Worm (Caenorhabditis elegans) whole organism, L4 larva: Measurements from ENCODE around the gene unc-49.

Experiments used
- F10B5.3 ChIP-seq: sonication (generic microtip); optimal IDR thresholded peaks from 2 replicates; lab custom pipeline; 2016; ENCODE audit warnings: mild to moderate bottlenecking, missing genetic modification characterization, missing compliant biosample characterization
- T26A8.4 ChIP-seq: fragments of 200-800 bp; sonication (Bioruptor generic); IDR thresholded peaks from 2 replicates; pipeline ENCODE4 v1.3.6; 2022; ENCODE audit warnings: missing genetic modification characterization, missing compliant biosample characterization
- Y5F2A.4 ChIP-seq: fragments of 200-800 bp; sonication (Bioruptor generic); optimal IDR thresholded peaks from 2 replicates; lab custom pipeline; 2018; ENCODE audit warnings: mild to moderate bottlenecking, missing genetic modification characterization, missing compliant biosample characterization
- Y75B8A.6 ChIP-seq: fragments of 200-800 bp; sonication (Bioruptor generic); IDR thresholded peaks from 2 replicates; pipeline ENCODE4 v1.3.6; 2022; ENCODE audit warnings: missing genetic modification reagents, missing genetic modification characterization, missing compliant biosample characterization
- aha-1 ChIP-seq: fragments of 150-350 bp; peaks from one replicate; lab custom pipeline; 2014; ENCODE audit warnings: missing biosample characterization, missing genetic modification characterization
- ama-1 ChIP-seq: fragments of 150-350 bp; optimal IDR thresholded peaks from 2 replicates; lab custom pipeline; 2014; ENCODE audit warnings: inconsistent platforms, mixed read lengths
- arid-1 ChIP-seq: fragments of 200-800 bp; sonication (Bioruptor generic); conservative IDR thresholded peaks from 2 replicates; pipeline ENCODE4 v1.3.6; 2022; ENCODE audit warnings: missing genetic modification reagents, missing genetic modification characterization, missing compliant biosample characterization
- ceh-20 ChIP-seq: fragments of 200-800 bp; sonication (Bioruptor generic); IDR thresholded peaks from 2 replicates; pipeline ENCODE4 v1.3.6; 2022; ENCODE audit warnings: missing genetic modification reagents, missing genetic modification characterization, missing compliant biosample characterization
- ceh-62 ChIP-seq: sonication (generic microtip); optimal IDR thresholded peaks from 2 replicates; lab custom pipeline; 2017; ENCODE audit warnings: missing biosample characterization, missing genetic modification characterization
- ceh-82 ChIP-seq: sonication (generic microtip); optimal IDR thresholded peaks from 2 replicates; lab custom pipeline; 2017; ENCODE audit warnings: missing biosample characterization, missing genetic modification characterization
- ctbp-1 ChIP-seq: fragments of 200-800 bp; sonication (Bioruptor generic); IDR thresholded peaks from 2 replicates; pipeline ENCODE4 v1.3.6; 2022; ENCODE audit warnings: missing genetic modification reagents, missing genetic modification characterization, missing compliant biosample characterization
- daf-16 ChIP-seq, 3 experiments: sonication (generic microtip); optimal IDR thresholded peaks; 2 replicates each; lab custom pipeline; 2016 to 2017; ENCODE audit warnings: missing genetic modification characterization in 3 of 3, missing genetic modification reagents in 3 of 3, mild to moderate bottlenecking in 2 of 3, missing compliant biosample characterization in 2 of 3, missing biosample characterization in 1 of 3, moderate library complexity in 1 of 3
- duxl-1 ChIP-seq: sonication (generic microtip); optimal IDR thresholded peaks from 2 replicates; lab custom pipeline; 2016; ENCODE audit warnings: mild to moderate bottlenecking, missing genetic modification characterization, moderate library complexity, missing compliant biosample characterization; ENCODE audit not compliant: poor library complexity
- dve-1 ChIP-seq: sonication (generic microtip); optimal IDR thresholded peaks from 2 replicates; lab custom pipeline; 2017; ENCODE audit warnings: antibody characterized with exemption, mild to moderate bottlenecking, missing genetic modification characterization, missing compliant biosample characterization; ENCODE audit not compliant: insufficient read depth
- egl-43 ChIP-seq: fragments of 200-800 bp; sonication (Bioruptor generic); IDR thresholded peaks from 2 replicates; pipeline ENCODE4 v1.3.6; 2022; ENCODE audit warnings: missing genetic modification reagents, missing genetic modification characterization, missing compliant biosample characterization
- hif-1 ChIP-seq, 2 experiments: sonication (generic microtip); optimal IDR thresholded peaks; 2 replicates each; lab custom pipeline; 2016 to 2017; ENCODE audit warnings: missing compliant biosample characterization in 2 of 2, missing genetic modification characterization in 2 of 2, missing genetic modification reagents in 2 of 2, missing genotype in 2 of 2, mild to moderate bottlenecking in 1 of 2
- hlh-11 ChIP-seq: fragments of 200-800 bp; sonication (Bioruptor generic); optimal IDR thresholded peaks from 2 replicates; lab custom pipeline; 2018; ENCODE audit warnings: mild to moderate bottlenecking, missing genetic modification characterization, missing compliant biosample characterization
- hlh-30 ChIP-seq: sonication (generic microtip); optimal IDR thresholded peaks from 2 replicates; lab custom pipeline; 2017; ENCODE audit warnings: antibody characterized with exemption, mild to moderate bottlenecking, missing genetic modification characterization, missing compliant biosample characterization; ENCODE audit not compliant: insufficient read depth
- lin-1 ChIP-seq: fragments of 200-800 bp; sonication (Bioruptor generic); IDR thresholded peaks from 2 replicates; pipeline ENCODE4 v1.3.6; 2022; ENCODE audit warnings: missing genetic modification reagents, missing genetic modification characterization, missing compliant biosample characterization
- lin-29 ChIP-seq: fragments of 200-800 bp; sonication (Bioruptor generic); IDR thresholded peaks from 2 replicates; pipeline ENCODE4 v1.3.6; 2022; ENCODE audit warnings: missing genetic modification reagents, missing genetic modification characterization, missing compliant biosample characterization
- lin-38 ChIP-seq: fragments of 200-800 bp; sonication (Bioruptor generic); IDR thresholded peaks from 2 replicates; pipeline ENCODE4 v1.3.6; 2022; ENCODE audit warnings: missing genetic modification reagents, missing genetic modification characterization, missing compliant biosample characterization
- lsy-2 ChIP-seq, 2 experiments: fragments of 150-350 bp in 1 of 2; sonication (generic microtip) in 1 of 2; optimal IDR thresholded peaks; 2 replicates each; lab custom pipeline; 2014 to 2017; ENCODE audit warnings: missing biosample characterization in 2 of 2, missing genetic modification characterization in 2 of 2
- madf-9 ChIP-seq: fragments of 200-800 bp; sonication (Bioruptor generic); conservative IDR thresholded peaks from 2 replicates; pipeline ENCODE4 v1.3.6; 2022; ENCODE audit warnings: missing genetic modification reagents, missing genetic modification characterization, missing compliant biosample characterization
- mxl-2 ChIP-seq: fragments of 200-800 bp; sonication (Bioruptor generic); conservative IDR thresholded peaks from 2 replicates; pipeline ENCODE4 v1.3.6; 2022; ENCODE audit warnings: missing genetic modification reagents, missing genetic modification characterization, missing compliant biosample characterization
- mxl-3 ChIP-seq: fragments of 200-800 bp; sonication (Bioruptor generic); optimal IDR thresholded peaks from 2 replicates; lab custom pipeline; 2018; ENCODE audit warnings: mild to moderate bottlenecking, missing genetic modification characterization, missing compliant biosample characterization
- nhr-10 ChIP-seq: fragments of 150-350 bp; optimal IDR thresholded peaks from 2 replicates; lab custom pipeline; 2014; ENCODE audit warnings: missing biosample characterization, missing genetic modification characterization
- nhr-102 ChIP-seq: sonication (generic microtip); optimal IDR thresholded peaks from 2 replicates; lab custom pipeline; 2016; ENCODE audit warnings: mild to moderate bottlenecking, missing genetic modification characterization, moderate library complexity, missing compliant biosample characterization
- nhr-111 ChIP-seq: fragments of 200-800 bp; sonication (Bioruptor generic); optimal IDR thresholded peaks from 2 replicates; lab custom pipeline; 2018; ENCODE audit warnings: mild to moderate bottlenecking, missing genetic modification characterization, missing compliant biosample characterization
- nhr-28 ChIP-seq: fragments of 150-350 bp; optimal IDR thresholded peaks from 2 replicates; lab custom pipeline; 2014; ENCODE audit warnings: missing biosample characterization, missing genetic modification characterization
- nhr-42 ChIP-seq: fragments of 200-800 bp; sonication (Bioruptor generic); IDR thresholded peaks from 2 replicates; pipeline ENCODE4 v1.3.6; 2022; ENCODE audit warnings: missing genetic modification characterization, missing compliant biosample characterization
- nhr-48 ChIP-seq: sonication (generic microtip); optimal IDR thresholded peaks from 2 replicates; lab custom pipeline; 2016; ENCODE audit warnings: mild to moderate bottlenecking, missing genetic modification characterization, missing compliant biosample characterization
- pha-4 ChIP-seq, 2 experiments: fragments of 150-350 bp in 1 of 2; fragments of 200-800 bp in 1 of 2; sonication (Bioruptor generic) in 1 of 2; IDR thresholded peaks in 1 of 2; optimal IDR thresholded peaks in 1 of 2; 2 replicates each; pipeline versions ENCODE4 v1.3.6 to Lab custom; 2014 to 2022; ENCODE audit warnings: missing genetic modification characterization in 2 of 2, missing genetic modification reagents in 2 of 2, missing biosample characterization in 1 of 2, missing compliant biosample characterization in 1 of 2
- set-16 ChIP-seq: fragments of 200-800 bp; sonication (Bioruptor generic); IDR thresholded peaks from 2 replicates; pipeline ENCODE4 v1.3.6; 2022; ENCODE audit warnings: missing genetic modification reagents, missing genetic modification characterization, missing compliant biosample characterization
- snpc-1.2 ChIP-seq: fragments of 200-800 bp; sonication (Bioruptor generic); IDR thresholded peaks from 2 replicates; pipeline ENCODE4 v1.3.6; 2022; ENCODE audit warnings: missing genetic modification reagents, missing genetic modification characterization, missing compliant biosample characterization
- spr-1 ChIP-seq: sonication (generic microtip); optimal IDR thresholded peaks from 2 replicates; lab custom pipeline; 2016; ENCODE audit warnings: mild to moderate bottlenecking, missing genetic modification characterization, missing compliant biosample characterization
- zfp-3 ChIP-seq: fragments of 200-800 bp; sonication (Bioruptor generic); conservative IDR thresholded peaks from 2 replicates; pipeline ENCODE4 v1.3.6; 2022; ENCODE audit warnings: missing genetic modification reagents, missing genetic modification characterization, missing compliant biosample characterization
- ztf-7 ChIP-seq: fragments of 150-350 bp; optimal IDR thresholded peaks from 2 replicates; lab custom pipeline; 2014; ENCODE audit warnings: missing biosample characterization, missing genetic modification characterization

unc-49 gene

DNA sequence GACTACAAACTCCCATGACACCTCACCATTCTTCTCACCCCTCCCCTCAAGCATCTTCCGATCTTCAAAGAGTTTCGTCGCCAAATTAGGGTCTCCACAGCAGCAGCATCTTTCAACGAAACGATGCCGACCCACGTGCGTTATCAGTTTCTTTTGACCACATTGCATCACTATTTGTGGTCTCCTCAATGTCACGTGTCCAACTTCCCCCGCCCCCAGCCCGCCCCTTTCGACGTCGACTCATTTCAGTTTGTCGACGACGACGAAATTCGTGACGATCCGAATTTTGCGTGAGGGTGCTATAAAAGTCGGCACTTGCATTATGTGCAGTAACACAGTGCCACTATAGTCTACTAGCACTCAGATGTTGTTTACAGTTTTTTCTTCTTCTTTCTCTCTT, 13.6 kb downstream of the unc-49 start (continued):
- TF ChIP-seq aha-1 (tag; lab: Kevin White, UChicago) (peak; percentile 45), nhr-10 (tag; lab: Kevin White, UChicago) (peak; percentile 12), ceh-62 (no peak), mxl-2 (GFP tag; lab: Robert Waterston, UW) (peak; percentile 73), nhr-48 (tag; lab: Kevin White, UChicago) (peak; percentile 45)
- TF ChIP-seq, all 104 proteins: peak for 34

DNA sequence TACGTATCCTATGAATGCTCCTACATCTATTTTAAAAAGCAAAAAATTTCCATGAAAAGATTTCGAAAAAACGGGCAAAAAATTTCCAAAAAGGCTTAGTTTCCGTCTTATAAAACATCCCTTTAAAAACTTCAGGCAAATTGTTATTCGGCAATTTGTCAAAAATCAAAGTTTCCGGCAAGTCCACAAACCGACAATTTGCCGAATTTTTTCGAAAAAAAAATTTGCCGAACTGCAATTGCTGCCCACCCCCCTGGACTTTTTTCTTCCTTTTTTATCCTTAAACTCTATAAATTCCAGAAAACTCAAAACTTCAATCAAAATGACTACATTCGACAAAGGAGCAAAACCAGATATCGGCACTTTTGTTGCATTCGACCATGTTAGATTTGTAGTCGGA, 14.7 kb downstream of the unc-49 start, which contains the start of gene hpd-1:
TSS of gene hpd-1 (plus strand) at position 301 of the 400 bp plus-strand sequence.
- TF ChIP-seq lsy-2 (tag; optimal IDR thresholded peaks at IDR 0.05; lab: Kevin White, UChicago), result no peak
- 0 out of 2 replicates have a peak, but pooled peaks have one; percentile 6 for TF ChIP-seq snpc-1.2 (GFP tag; lab: Robert Waterston, UW)

DNA sequence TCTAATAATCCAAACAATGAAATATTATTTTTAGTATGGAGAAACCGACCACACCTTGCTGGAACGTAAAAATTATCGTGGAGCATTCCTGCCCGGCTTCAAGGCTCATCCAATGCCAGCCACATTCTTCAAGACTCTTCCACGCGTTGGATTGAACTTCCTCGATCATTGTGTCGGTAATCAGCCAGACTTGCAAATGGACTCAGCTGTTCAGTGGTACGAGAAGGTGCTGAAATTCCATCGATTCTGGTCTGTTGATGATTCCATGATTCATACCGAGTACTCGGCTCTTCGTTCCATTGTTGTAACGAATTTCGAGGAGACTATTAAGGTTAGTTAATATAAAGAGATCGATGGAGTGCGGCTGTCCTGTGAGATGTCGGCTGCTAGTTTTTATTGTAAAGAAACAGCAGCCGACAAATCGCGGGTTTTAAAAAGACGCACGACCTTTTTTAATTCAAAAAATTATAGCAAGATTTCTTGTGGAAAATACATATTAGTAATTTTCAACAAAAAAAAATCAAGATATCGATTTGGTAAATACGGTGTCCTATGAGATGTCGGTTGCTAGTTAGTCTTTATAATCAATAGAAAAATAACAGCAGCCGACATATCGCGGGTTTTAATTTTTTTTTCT, 15.6 kb downstream of the unc-49 start:
- TF ChIP-seq pha-4 (GFP tag; IDR thresholded peaks at IDR 0.05; lab: Robert Waterston, UW) (0 out of 2 replicates have a peak, but pooled peaks have one; percentile 5), pha-4 (tag; optimal IDR thresholded peaks at IDR 0.05; lab: Kevin White, UChicago) (no peak), daf-16 (GFP tag; optimal IDR thresholded peaks at IDR 0.05; lab: Kevin White, UChicago) (no peak), daf-16 (tag; optimal IDR thresholded peaks at IDR 0.05; lab: Kevin White, UChicago) (peak; percentile 11), hlh-11 (tag; lab: Kevin White, UChicago) (peak; percentile 27), ceh-20 (GFP tag; lab: Robert Waterston, UW) (no peak), aha-1 (tag; lab: Kevin White, UChicago) (peak; percentile 71), ceh-82 (no peak)

DNA sequence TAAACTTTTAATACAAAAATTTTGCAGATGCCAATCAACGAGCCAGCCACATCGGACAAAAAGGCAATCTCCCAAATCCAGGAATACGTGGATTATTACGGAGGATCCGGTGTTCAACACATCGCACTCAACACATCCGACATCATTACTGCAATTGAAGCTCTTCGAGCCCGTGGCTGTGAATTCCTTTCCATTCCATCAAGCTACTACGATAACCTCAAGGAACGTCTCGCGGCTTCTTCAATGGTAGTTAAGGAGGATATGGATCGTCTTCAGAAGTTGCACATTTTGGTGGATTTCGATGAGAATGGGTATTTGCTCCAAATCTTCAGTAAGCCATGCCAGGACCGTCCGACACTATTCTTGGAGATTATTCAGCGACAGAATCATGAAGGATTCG, 16.4 kb downstream of the unc-49 start:
- TF ChIP-seq nhr-111 (peak; percentile 9), aha-1 (tag; lab: Kevin White, UChicago) (peak; percentile 75), set-16 (GFP tag; lab: Robert Waterston, UW) (no peak), T26A8.4 (0 out of 2 replicates have a peak, but pooled peaks have one; percentile 20), madf-9 (GFP tag; lab: Robert Waterston, UW) (no peak), ama-1 (lab: Kevin White, UChicago) (peak; percentile 67), F10B5.3 (tag; lab: Kevin White, UChicago) (no peak), ceh-82 (no peak), hlh-30 (tag; lab: Kevin White, UChicago) (no peak)

DNA sequence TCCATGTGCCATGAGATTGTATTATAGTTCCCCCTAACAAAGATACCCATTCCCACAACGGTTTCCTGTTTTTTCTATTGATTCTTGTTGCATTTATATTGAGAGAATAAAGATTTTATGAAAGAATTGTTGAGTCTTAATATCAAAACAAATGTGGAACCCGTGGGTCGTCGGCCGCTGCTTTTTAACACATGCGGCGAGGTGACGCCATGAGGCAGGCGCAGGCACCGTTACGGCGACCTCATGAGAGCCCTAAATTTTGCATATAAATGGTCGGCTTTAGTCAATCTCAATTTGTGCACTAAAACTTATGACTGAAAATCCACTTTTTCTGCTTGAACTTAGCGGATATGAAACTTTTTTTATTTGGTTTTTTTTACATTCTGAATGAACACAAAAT, 17.0 kb downstream of the unc-49 start:
- 0 out of 2 replicates have a peak, but pooled peaks have one; percentile 61 for TF ChIP-seq Y75B8A.6 (GFP tag; lab: Robert Waterston, UW)
- TF ChIP-seq zfp-3, result 0 out of 2 replicates have a peak, but pooled peaks have one; percentile 52
- TF ChIP-seq Y5F2A.4 (GFP tag; lab: Kevin White, UChicago), result no peak
- no peak for TF ChIP-seq daf-16 (GFP tag; optimal IDR thresholded peaks at IDR 0.05; lab: Kevin White, UChicago)
- TF ChIP-seq daf-16 (tag; optimal IDR thresholded peaks at IDR 0.05; lab: Kevin White, UChicago), result peak; percentile 29
- 0 out of 2 replicates have a peak, but pooled peaks have one; percentile 18 for TF ChIP-seq ctbp-1 (GFP tag; lab: Robert Waterston, UW)
- TF ChIP-seq ztf-7 (tag; lab: Kevin White, UChicago), result no peak
- 0 out of 2 replicates have a peak, but pooled peaks have one; percentile 24 for TF ChIP-seq arid-1 (GFP tag; lab: Robert Waterston, UW)
- TF ChIP-seq lin-1 (GFP tag; lab: Robert Waterston, UW), result no peak
- peak; percentile 14 for TF ChIP-seq nhr-102 (tag; lab: Kevin White, UChicago)
- peak; percentile 14 for TF ChIP-seq duxl-1 (tag; lab: Kevin White, UChicago)
- peak; percentile 46; the same call in 1 of the 2 replicates for TF ChIP-seq nhr-42 (GFP tag; lab: Robert Waterston, UW)
- 0 out of 2 replicates have a peak, but pooled peaks have one; percentile 36 for TF ChIP-seq lin-38 (GFP tag; lab: Robert Waterston, UW)
- TF ChIP-seq hlh-11 (tag; lab: Kevin White, UChicago), result peak; percentile 38
- TF ChIP-seq spr-1 (tag; lab: Kevin White, UChicago), result peak; percentile 39
- TF ChIP-seq hlh-30 (tag; lab: Kevin White, UChicago), result peak; percentile 38
- TF ChIP-seq dve-1 (tag; lab: Kevin White, UChicago), result no peak
- TF ChIP-seq egl-43, result 0 out of 2 replicates have a peak, but pooled peaks have one; percentile 34
- peak in 1 of 2 experiments; percentile 18 for TF ChIP-seq hif-1 (tag; optimal IDR thresholded peaks at IDR 0.05; lab: Kevin White, UChicago)
- no peak for TF ChIP-seq lin-29 (GFP tag; lab: Robert Waterston, UW)
- peak; percentile 32 for TF ChIP-seq mxl-3
- peak; percentile 2 for TF ChIP-seq nhr-28 (tag; lab: Kevin White, UChicago)
